Worm (Caenorhabditis elegans) whole organism, midembryonic: ENCODE results near the gene srh-289.

ENCODE experiments used
- T22C8.4 ChIP-seq: fragments of 200-800 bp; sonication (Bioruptor generic); IDR thresholded peaks from 2 replicates; pipeline ENCODE4 v1.3.6; 2022; ENCODE audit warnings: missing genetic modification characterization, missing compliant biosample characterization
- flt-1 ChIP-seq: fragments of 200-800 bp; sonication (Bioruptor generic); IDR thresholded peaks from 2 replicates; pipeline ENCODE4 v1.3.6; 2022; ENCODE audit warnings: missing genetic modification characterization, missing compliant biosample characterization
- klf-2 ChIP-seq: fragments of 200-800 bp; sonication (Bioruptor generic); conservative IDR thresholded peaks from 2 replicates; pipeline ENCODE4 v1.3.6; 2022; ENCODE audit warnings: missing genetic modification reagents, missing genetic modification characterization, missing compliant biosample characterization
- ztf-23 ChIP-seq: fragments of 200-800 bp; sonication (Bioruptor generic); IDR thresholded peaks from 2 replicates; pipeline ENCODE4 v1.3.6; 2022; ENCODE audit warnings: missing genetic modification reagents, missing genetic modification characterization, missing compliant biosample characterization

DNA sequence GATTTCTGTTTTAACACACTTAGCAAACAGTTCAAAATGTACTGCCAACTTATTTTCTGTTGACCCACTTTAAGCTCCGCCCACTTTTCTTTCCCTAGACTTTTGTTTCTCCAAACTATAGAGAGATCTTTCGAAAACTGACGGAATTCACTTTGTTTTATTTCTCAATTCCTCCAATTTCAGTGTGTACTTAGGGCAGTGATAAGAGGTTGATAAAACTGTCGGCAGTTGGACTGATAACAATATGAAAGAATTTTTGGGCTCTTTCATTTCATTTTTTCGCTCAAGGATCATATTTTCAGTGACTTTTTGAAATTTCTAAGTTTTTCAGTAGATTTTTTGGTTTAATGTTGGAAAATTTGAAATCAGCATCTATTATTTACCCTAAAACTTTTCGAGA is 38.9 kb downstream of the srh-289 start:
- TF ChIP-seq T22C8.4 (GFP tag; lab: Robert Waterston, UW) = no peak
- no peak for TF ChIP-seq klf-2 (GFP tag; lab: Robert Waterston, UW)
- TF ChIP-seq flt-1 (GFP tag; lab: Robert Waterston, UW) = no peak
- no peak for TF ChIP-seq ztf-23 (GFP tag; lab: Robert Waterston, UW)
